Worm (Caenorhabditis elegans): Measurements from ENCODE around the gene str-115.

DNA sequence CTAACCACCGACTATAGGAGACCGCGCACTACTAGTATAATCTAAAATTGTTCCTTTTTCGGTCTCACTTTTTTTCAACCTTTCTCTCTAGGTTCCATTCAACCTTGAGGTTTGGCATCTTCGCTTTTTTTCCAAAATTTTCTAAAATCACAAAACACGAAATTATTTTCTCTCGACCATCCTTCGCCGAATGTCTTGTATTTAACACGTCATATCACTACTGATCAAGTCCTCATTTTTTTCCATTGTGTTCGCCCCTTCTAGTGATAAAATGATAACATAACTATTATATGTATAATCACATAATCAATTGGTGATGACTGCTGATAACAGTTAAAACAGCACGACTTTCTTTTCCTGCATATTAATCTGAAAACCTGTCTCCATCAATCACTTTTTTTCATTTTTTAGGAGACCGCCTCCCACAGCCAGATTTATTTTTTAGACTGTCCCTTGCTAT lies 42.2 kb downstream of the str-115 start, which contains the start of gene T03F7.7:
- TF ChIP-seq aha-1 (tag; optimal IDR thresholded peaks at IDR 0.05) (no peak), ces-1 (GFP tag; optimal IDR thresholded peaks at IDR 0.05) (no peak), lin-13 (GFP tag; optimal IDR thresholded peaks at IDR 0.05) (no peak), efl-1 (optimal IDR thresholded peaks at IDR 0.05) (no peak), efl-1 (GFP tag; optimal IDR thresholded peaks at IDR 0.05 in 1 of 2) (peak in 1 of 2 experiments; percentile 75), unc-130 (tag; optimal IDR thresholded peaks at IDR 0.05) (no peak), nhr-71 (tag; optimal IDR thresholded peaks at IDR 0.05) (no peak), fkh-4 (tag; optimal IDR thresholded peaks at IDR 0.05; ENCODE audit: borderline replicate concordance) (no peak), nhr-11 (tag; optimal IDR thresholded peaks at IDR 0.05) (no peak), tlp-1 (tag; optimal IDR thresholded peaks at IDR 0.05) (no peak)
